Fruit fly (Drosophila melanogaster): ENCODE measurements around the gene Pburs.
A peak's percentile ranks its signal among the peaks of the same experiment; 100 is the strongest.

Pburs gene

DNA sequence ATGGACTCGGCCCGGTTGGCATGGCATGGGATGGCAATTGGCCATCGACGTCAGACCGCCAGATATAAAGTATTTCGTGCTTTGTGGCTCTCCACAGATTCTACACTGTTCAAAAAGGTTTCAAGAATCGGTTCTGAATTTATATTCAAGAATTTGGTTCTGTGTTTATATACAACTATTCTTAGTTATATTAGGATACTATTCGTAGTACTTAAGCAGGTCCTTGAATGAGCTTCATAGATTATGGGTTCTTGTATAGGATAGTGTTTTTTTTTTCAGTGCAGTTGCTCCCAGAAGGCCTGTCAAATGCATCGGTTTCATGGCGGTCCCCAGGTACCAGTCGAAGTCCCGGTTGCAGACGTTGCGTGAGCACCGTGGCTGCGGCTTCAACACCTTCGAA lies 30.6 kb downstream of the Pburs start:
- no peak for TF ChIP-seq jim (GFP tag; optimal IDR thresholded peaks at IDR 0.05)
- TF ChIP-seq pan (optimal IDR thresholded peaks at IDR 0.05): no peak
- peak; percentile 95 for TF ChIP-seq Sp1 (GFP tag; optimal IDR thresholded peaks at IDR 0.05)
- TF ChIP-seq dsf (GFP tag; optimal IDR thresholded peaks at IDR 0.05; ENCODE audit: borderline replicate concordance): peak; percentile 75
- peak; percentile 95 for TF ChIP-seq Jra (GFP tag; optimal IDR thresholded peaks at IDR 0.05)
- no peak for TF ChIP-seq Dif (GFP tag; optimal IDR thresholded peaks at IDR 0.05; ENCODE audit: partially characterized antibody)
- TF ChIP-seq h (GFP tag; optimal IDR thresholded peaks at IDR 0.05): peak; percentile 97
- peak; percentile 88 for TF ChIP-seq woc (GFP tag; optimal IDR thresholded peaks at IDR 0.05)
- TF ChIP-seq Myc (optimal IDR thresholded peaks at IDR 0.05): no peak
- peak; percentile 88 for TF ChIP-seq tai (GFP tag; optimal IDR thresholded peaks at IDR 0.05)
- peak; percentile 28 for TF ChIP-seq Mio (GFP tag; optimal IDR thresholded peaks at IDR 0.05)
- peak; percentile 90 for TF ChIP-seq sage (GFP tag; optimal IDR thresholded peaks at IDR 0.05)
- TF ChIP-seq CG32264 (GFP tag; optimal IDR thresholded peaks at IDR 0.05): peak; percentile 87
- no peak for TF ChIP-seq Dfd (GFP tag; optimal IDR thresholded peaks at IDR 0.05)
- TF ChIP-seq usp (GFP tag; optimal IDR thresholded peaks at IDR 0.05): no peak
- peak; percentile 49 for TF ChIP-seq GATAd (GFP tag; optimal IDR thresholded peaks at IDR 0.05)
- TF ChIP-seq foxo (GFP tag; optimal IDR thresholded peaks at IDR 0.05): peak; percentile 62 to 96
- peak; percentile 88 for TF ChIP-seq dmrt93B (GFP tag; optimal IDR thresholded peaks at IDR 0.05)
- peak; percentile 32 for TF ChIP-seq CrebA (GFP tag; optimal IDR thresholded peaks at IDR 0.05; ENCODE audit: borderline replicate concordance)
- no peak for TF ChIP-seq lola (GFP tag; optimal IDR thresholded peaks at IDR 0.05)
- peak; percentile 96 for TF ChIP-seq OdsH (GFP tag; optimal IDR thresholded peaks at IDR 0.05)
- TF ChIP-seq CG9705 (GFP tag; optimal IDR thresholded peaks at IDR 0.05): peak; percentile 86
- TF ChIP-seq fru (GFP tag; optimal IDR thresholded peaks at IDR 0.05): peak; percentile 97
- TF ChIP-seq br (GFP tag; optimal IDR thresholded peaks at IDR 0.05): peak; percentile 96
- peak; percentile 94 for TF ChIP-seq Hnf4 (GFP tag; optimal IDR thresholded peaks at IDR 0.05)
- peak; percentile 84 for TF ChIP-seq Rel (GFP tag; optimal IDR thresholded peaks at IDR 0.05)
- TF ChIP-seq Rel (tag; optimal IDR thresholded peaks at IDR 0.05): peak; percentile 77
- peak; percentile 93 for TF ChIP-seq HLH106 (tag; optimal IDR thresholded peaks at IDR 0.05)
- peak; percentile 94 for TF ChIP-seq rgr (GFP tag; optimal IDR thresholded peaks at IDR 0.05)
- no peak for TF ChIP-seq dl (GFP tag; optimal IDR thresholded peaks at IDR 0.05; ENCODE audit: insufficient read depth in 1 of 2, partially characterized antibody in 2 of 2)
- no peak for TF ChIP-seq Hr78 (GFP tag; optimal IDR thresholded peaks at IDR 0.05)
- TF ChIP-seq psq (GFP tag; optimal IDR thresholded peaks at IDR 0.05): peak; percentile 94
- TF ChIP-seq Abd-B (GFP tag; optimal IDR thresholded peaks at IDR 0.05): no peak
- TF ChIP-seq brk (GFP tag; optimal IDR thresholded peaks at IDR 0.05): peak; percentile 94
- no peak for TF ChIP-seq N (GFP tag; optimal IDR thresholded peaks at IDR 0.05)
- no peak for TF ChIP-seq sv (GFP tag; optimal IDR thresholded peaks at IDR 0.05)
- TF ChIP-seq Hr83 (GFP tag; optimal IDR thresholded peaks at IDR 0.05; ENCODE audit: poor library complexity, severe bottlenecking): no peak
- peak; percentile 96 for TF ChIP-seq ey (GFP tag; optimal IDR thresholded peaks at IDR 0.05)
- no peak for TF ChIP-seq Vsx2 (GFP tag; optimal IDR thresholded peaks at IDR 0.05; ENCODE audit: partially characterized antibody)

DNA sequence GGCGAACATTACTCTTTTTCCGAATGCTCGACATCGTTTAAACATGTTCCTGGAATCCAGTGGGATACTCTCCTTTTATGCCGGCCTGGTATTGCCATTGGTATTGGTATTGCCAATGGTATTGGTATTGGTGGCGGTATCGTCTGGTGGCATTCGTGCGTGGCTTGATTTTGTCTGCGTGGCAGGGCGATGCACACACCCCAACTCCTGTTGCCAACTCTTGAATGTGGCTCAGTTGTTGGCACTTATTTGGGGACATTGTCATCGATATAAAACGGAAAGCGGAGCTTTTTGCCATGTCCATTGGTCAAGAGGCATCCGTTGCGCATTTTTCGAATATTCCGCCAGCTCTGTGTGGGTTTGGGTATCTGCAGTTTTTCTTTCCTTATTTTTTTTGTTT lies 35.2 kb downstream of the Pburs start:
- TF ChIP-seq CrebA (GFP tag; optimal IDR thresholded peaks at IDR 0.05; ENCODE audit: borderline replicate concordance) (peak; percentile 83), lola (GFP tag; optimal IDR thresholded peaks at IDR 0.05) (no peak)

DNA sequence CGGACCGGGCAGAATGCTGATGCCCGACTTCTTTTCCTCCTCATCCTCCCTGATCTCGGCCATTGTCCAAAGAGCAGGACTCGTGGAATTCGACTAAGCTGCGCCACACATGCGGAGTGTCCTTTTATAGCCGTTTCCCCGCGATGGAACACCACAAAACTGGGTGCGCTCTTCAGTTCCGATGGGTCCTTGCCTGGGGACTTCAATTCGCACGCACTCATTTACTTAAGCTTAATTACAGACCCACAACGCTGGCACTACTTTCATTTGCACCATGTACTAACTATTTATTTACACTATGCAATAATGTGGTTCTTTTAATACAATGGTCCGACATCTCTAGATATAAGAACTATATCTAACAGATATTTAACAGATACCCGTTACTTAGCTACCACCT lies 36.1 kb downstream of the Pburs start, which contains the start of gene ppk:
ppk (minus strand) TSS at position 101 of the 400 bp plus-strand sequence.
- no peak for TF ChIP-seq Jra (GFP tag; optimal IDR thresholded peaks at IDR 0.05)
- no peak for TF ChIP-seq foxo (GFP tag; optimal IDR thresholded peaks at IDR 0.05)
- TF ChIP-seq ey (GFP tag; optimal IDR thresholded peaks at IDR 0.05): no peak
- no peak for TF ChIP-seq Rel (GFP tag; optimal IDR thresholded peaks at IDR 0.05)
- no peak for TF ChIP-seq Rel (tag; optimal IDR thresholded peaks at IDR 0.05)
- TF ChIP-seq Hnf4 (GFP tag; optimal IDR thresholded peaks at IDR 0.05): no peak
- no peak for TF ChIP-seq sage (GFP tag; optimal IDR thresholded peaks at IDR 0.05)
- no peak for TF ChIP-seq sv (GFP tag; optimal IDR thresholded peaks at IDR 0.05)
- no peak for TF ChIP-seq usp (GFP tag; optimal IDR thresholded peaks at IDR 0.05)
- no peak for TF ChIP-seq rgr (GFP tag; optimal IDR thresholded peaks at IDR 0.05)
- no peak for TF ChIP-seq pan (optimal IDR thresholded peaks at IDR 0.05)
- TF ChIP-seq br (GFP tag; optimal IDR thresholded peaks at IDR 0.05): no peak
- TF ChIP-seq Hr83 (GFP tag; optimal IDR thresholded peaks at IDR 0.05; ENCODE audit: poor library complexity, severe bottlenecking): no peak
- TF ChIP-seq tai (GFP tag; optimal IDR thresholded peaks at IDR 0.05): no peak
- no peak for TF ChIP-seq Hr78 (GFP tag; optimal IDR thresholded peaks at IDR 0.05)
- no peak for TF ChIP-seq HLH106 (tag; optimal IDR thresholded peaks at IDR 0.05)
- TF ChIP-seq Dif (GFP tag; optimal IDR thresholded peaks at IDR 0.05; ENCODE audit: partially characterized antibody): no peak
- no peak for TF ChIP-seq Myc (optimal IDR thresholded peaks at IDR 0.05)
- TF ChIP-seq Mio (GFP tag; optimal IDR thresholded peaks at IDR 0.05): no peak
- TF ChIP-seq OdsH (GFP tag; optimal IDR thresholded peaks at IDR 0.05): no peak
- no peak for TF ChIP-seq jim (GFP tag; optimal IDR thresholded peaks at IDR 0.05)

Data from whole organism, wandering third instar larva.